Worm (Caenorhabditis elegans) whole organism, L3 larva: ENCODE measurements around the gene chst-1.

Experiments
- R02D3.7 ChIP-seq: fragments of 150-350 bp; optimal IDR thresholded peaks from 2 replicates; lab custom pipeline; 2014; ENCODE audit warnings: missing biosample characterization, missing genetic modification characterization
- ZK546.5 ChIP-seq: sonication (generic microtip); optimal IDR thresholded peaks from 2 replicates; lab custom pipeline; 2017; ENCODE audit warnings: missing biosample characterization, missing genetic modification characterization
- aly-2 ChIP-seq: fragments of 150-350 bp; optimal IDR thresholded peaks from 2 replicates; lab custom pipeline; 2014; ENCODE audit warnings: missing biosample characterization, missing genetic modification characterization
- ama-1 ChIP-seq: fragments of 150-350 bp; optimal IDR thresholded peaks from 2 replicates; lab custom pipeline; 2018
- ceh-16 ChIP-seq: sonication (generic microtip); optimal IDR thresholded peaks from 2 replicates; lab custom pipeline; 2017; ENCODE audit warnings: missing biosample characterization, missing genetic modification characterization
- ceh-28 ChIP-seq: fragments of 150-350 bp; optimal IDR thresholded peaks from 2 replicates; lab custom pipeline; 2014; ENCODE audit warnings: missing biosample characterization, missing genetic modification reagents, missing genetic modification characterization
- ceh-82 ChIP-seq: fragments of 150-350 bp; optimal IDR thresholded peaks from 2 replicates; lab custom pipeline; 2014; ENCODE audit warnings: missing biosample characterization, missing genetic modification characterization
- ceh-9 ChIP-seq: sonication (generic microtip); optimal IDR thresholded peaks from 2 replicates; lab custom pipeline; 2018; ENCODE audit warnings: missing biosample characterization, missing genetic modification characterization
- daf-12 ChIP-seq: fragments of 150-350 bp; optimal IDR thresholded peaks from 2 replicates; lab custom pipeline; 2014; ENCODE audit warnings: missing biosample characterization, missing genetic modification reagents, missing genetic modification characterization
- egl-27 ChIP-seq: sonication (generic microtip); optimal IDR thresholded peaks from 4 replicates; lab custom pipeline; 2017; ENCODE audit warnings: missing biosample characterization, missing genetic modification reagents, missing genetic modification characterization
- egl-5 ChIP-seq: fragments of 150-350 bp; optimal IDR thresholded peaks from 2 replicates; lab custom pipeline; 2017; ENCODE audit warnings: missing biosample characterization, missing genetic modification reagents, missing genetic modification characterization, inconsistent platforms
- elt-1 ChIP-seq: fragments of 150-350 bp; optimal IDR thresholded peaks from 2 replicates; lab custom pipeline; 2014; ENCODE audit warnings: missing biosample characterization, missing genetic modification characterization
- elt-2 ChIP-seq: sonication (generic microtip); optimal IDR thresholded peaks from 2 replicates; lab custom pipeline; 2016; ENCODE audit warnings: missing genetic modification reagents, mild to moderate bottlenecking, missing genetic modification characterization, missing compliant biosample characterization
- elt-3 ChIP-seq, 3 experiments: fragments of 150-350 bp in 1 of 3; sonication (generic microtip) in 2 of 3; optimal IDR thresholded peaks; 2 replicates in 2 of 3; 4 replicates in 1 of 3; lab custom pipeline; 2014 to 2017; ENCODE audit warnings: missing biosample characterization in 3 of 3, missing genetic modification characterization in 3 of 3
- eor-1 ChIP-seq, 2 experiments: fragments of 150-350 bp; optimal IDR thresholded peaks; 2 replicates each; lab custom pipeline; 2014 to 2018; ENCODE audit warnings: missing biosample characterization in 2 of 2, missing genetic modification characterization in 2 of 2
- fkh-10 ChIP-seq: sonication (generic microtip); optimal IDR thresholded peaks from 2 replicates; lab custom pipeline; 2017; ENCODE audit warnings: missing biosample characterization, missing genetic modification reagents, missing genetic modification characterization
- fkh-2 ChIP-seq: fragments of 150-350 bp; optimal IDR thresholded peaks from 2 replicates; lab custom pipeline; 2014; ENCODE audit warnings: missing biosample characterization, missing genetic modification reagents, missing genetic modification characterization
- fos-1 ChIP-seq: fragments of 150-350 bp; optimal IDR thresholded peaks from 2 replicates; lab custom pipeline; 2014; ENCODE audit warnings: missing biosample characterization, missing genetic modification characterization
- hmg-11 ChIP-seq: sonication (generic microtip); optimal IDR thresholded peaks from 2 replicates; lab custom pipeline; 2016; ENCODE audit warnings: missing genetic modification characterization, missing compliant biosample characterization
- jun-1 ChIP-seq: fragments of 150-350 bp; optimal IDR thresholded peaks from 2 replicates; lab custom pipeline; 2014; ENCODE audit warnings: missing biosample characterization, missing genetic modification reagents, missing genetic modification characterization
- lin-15B ChIP-seq: fragments of 150-350 bp; optimal IDR thresholded peaks from 2 replicates; lab custom pipeline; 2014; ENCODE audit warnings: missing biosample characterization, missing genetic modification characterization
- lin-39 ChIP-seq: fragments of 150-350 bp; optimal IDR thresholded peaks from 2 replicates; lab custom pipeline; 2018; ENCODE audit warnings: missing biosample characterization, missing genetic modification reagents, missing genetic modification characterization
- lsy-12 ChIP-seq: sonication (generic microtip); optimal IDR thresholded peaks from 2 replicates; lab custom pipeline; 2016; ENCODE audit warnings: mild to moderate bottlenecking, missing genetic modification characterization, missing compliant biosample characterization
- mdl-1 ChIP-seq: fragments of 150-350 bp; optimal IDR thresholded peaks from 2 replicates; lab custom pipeline; 2014; ENCODE audit warnings: missing biosample characterization, missing genetic modification characterization
- mml-1 ChIP-seq: fragments of 150-350 bp; sonication (generic microtip); optimal IDR thresholded peaks from 3 replicates; lab custom pipeline; 2014; ENCODE audit warnings: missing biosample characterization, missing genetic modification characterization
- nfya-1 ChIP-seq: sonication (generic microtip); optimal IDR thresholded peaks from 2 replicates; lab custom pipeline; 2017; ENCODE audit warnings: missing genetic modification characterization, mild to moderate bottlenecking, missing compliant biosample characterization, antibody characterized with exemption, moderate library complexity; ENCODE audit not compliant: insufficient read depth
- nhr-11 ChIP-seq: fragments of 150-350 bp; optimal IDR thresholded peaks from 2 replicates; lab custom pipeline; 2014; ENCODE audit warnings: missing biosample characterization, missing genetic modification characterization
- nhr-12 ChIP-seq: fragments of 150-350 bp; optimal IDR thresholded peaks from 2 replicates; lab custom pipeline; 2014; ENCODE audit warnings: missing biosample characterization, missing genetic modification characterization
- nhr-23 ChIP-seq: fragments of 150-350 bp; optimal IDR thresholded peaks from 2 replicates; lab custom pipeline; 2014; ENCODE audit warnings: missing biosample characterization, missing genetic modification reagents, missing genetic modification characterization
- nhr-237 ChIP-seq: fragments of 150-350 bp; optimal IDR thresholded peaks from 2 replicates; lab custom pipeline; 2014; ENCODE audit warnings: missing biosample characterization, missing genetic modification characterization
- nhr-25 ChIP-seq: sonication (generic microtip); optimal IDR thresholded peaks from 2 replicates; lab custom pipeline; 2017; ENCODE audit warnings: missing biosample characterization, missing genetic modification characterization
- nhr-28 ChIP-seq: fragments of 150-350 bp; optimal IDR thresholded peaks from 2 replicates; lab custom pipeline; 2014; ENCODE audit warnings: missing biosample characterization, missing genetic modification characterization
- nhr-43 ChIP-seq: sonication (generic microtip); optimal IDR thresholded peaks from 2 replicates; lab custom pipeline; 2016; ENCODE audit warnings: mild to moderate bottlenecking, missing genetic modification characterization, missing compliant biosample characterization; ENCODE audit not compliant: poor library complexity, severe bottlenecking
- nhr-67 ChIP-seq: fragments of 150-350 bp; optimal IDR thresholded peaks from 2 replicates; lab custom pipeline; 2014; ENCODE audit warnings: missing biosample characterization, missing genetic modification characterization
- nhr-76 ChIP-seq: fragments of 150-350 bp; sonication (generic microtip); optimal IDR thresholded peaks from 5 replicates; lab custom pipeline; 2014; ENCODE audit warnings: missing biosample characterization, missing genetic modification characterization
- nhr-77 ChIP-seq: fragments of 150-350 bp; optimal IDR thresholded peaks from 2 replicates; lab custom pipeline; 2014; ENCODE audit warnings: missing biosample characterization, missing genetic modification characterization
- pha-4 ChIP-seq: fragments of 150-350 bp; optimal IDR thresholded peaks from 2 replicates; lab custom pipeline; 2014; ENCODE audit warnings: missing biosample characterization, missing genetic modification reagents, missing genetic modification characterization
- sea-2 ChIP-seq: fragments of 150-350 bp; sonication (generic microtip); optimal IDR thresholded peaks from 4 replicates; lab custom pipeline; 2014; ENCODE audit warnings: missing biosample characterization, missing genetic modification reagents, missing genetic modification characterization
- skn-1 ChIP-seq: fragments of 150-350 bp; optimal IDR thresholded peaks from 2 replicates; lab custom pipeline; 2014; ENCODE audit warnings: missing biosample characterization, missing genetic modification characterization
- snpc-4 ChIP-seq: fragments of 150-350 bp; optimal IDR thresholded peaks from 2 replicates; lab custom pipeline; 2014; ENCODE audit warnings: missing biosample characterization, missing genetic modification characterization
- tbx-2 ChIP-seq: sonication (generic microtip); optimal IDR thresholded peaks from 2 replicates; lab custom pipeline; 2016; ENCODE audit warnings: mild to moderate bottlenecking, missing genetic modification characterization, missing compliant biosample characterization
- unc-62 ChIP-seq: fragments of 150-350 bp; sonication (generic microtip); optimal IDR thresholded peaks from 4 replicates; lab custom pipeline; 2014; ENCODE audit warnings: missing biosample characterization, missing genetic modification reagents, missing genetic modification characterization
- zag-1 ChIP-seq: fragments of 150-350 bp; optimal IDR thresholded peaks from 2 replicates; lab custom pipeline; 2014; ENCODE audit warnings: missing biosample characterization, missing genetic modification characterization
- ztf-11 ChIP-seq: fragments of 150-350 bp; optimal IDR thresholded peaks from 2 replicates; lab custom pipeline; 2014; ENCODE audit warnings: missing biosample characterization, missing genetic modification characterization
- ztf-4 ChIP-seq: fragments of 150-350 bp; optimal IDR thresholded peaks from 2 replicates; lab custom pipeline; 2014; ENCODE audit warnings: missing biosample characterization, missing genetic modification characterization

chst-1 gene

DNA sequence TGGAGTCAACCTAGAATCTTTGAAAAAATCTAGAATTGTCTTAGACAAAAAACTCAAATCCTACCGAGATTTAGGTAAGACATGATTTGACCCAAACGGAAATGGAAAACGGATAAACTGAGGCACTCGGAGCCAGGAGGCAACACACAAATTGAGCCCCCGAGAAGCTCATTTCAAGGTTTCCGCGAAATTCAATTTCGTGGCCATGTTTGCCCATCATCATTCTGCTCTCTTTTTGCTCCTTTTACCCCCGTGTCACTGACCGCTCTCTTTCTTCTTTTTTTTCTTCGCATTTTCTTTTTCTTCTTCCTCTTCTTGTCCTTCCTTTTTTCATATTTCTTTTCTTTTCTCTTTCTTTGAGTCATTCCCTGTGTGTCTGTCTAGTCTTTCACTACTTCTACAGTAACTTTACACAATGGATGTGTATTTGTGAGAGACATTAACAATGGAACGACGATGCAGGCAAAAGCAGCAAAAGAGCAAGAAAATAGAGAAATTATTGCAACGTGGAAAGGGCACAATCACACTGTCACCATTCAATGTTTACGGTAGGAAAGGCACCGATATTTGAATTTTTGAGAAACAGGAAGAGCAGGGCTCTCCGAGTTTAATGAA is 46.0 kb upstream of the chst-1 start:
- peak; percentile 37 for TF ChIP-seq fkh-10 (GFP tag; lab: Kevin White, UChicago)
- no peak for TF ChIP-seq lsy-12 (tag; lab: Kevin White, UChicago)
- TF ChIP-seq pha-4 (tag; lab: Kevin White, UChicago) = peak; percentile 60
- TF ChIP-seq unc-62 (GFP tag; lab: Kevin White, UChicago) = no peak
- TF ChIP-seq, all 47 proteins: peak for 2

DNA sequence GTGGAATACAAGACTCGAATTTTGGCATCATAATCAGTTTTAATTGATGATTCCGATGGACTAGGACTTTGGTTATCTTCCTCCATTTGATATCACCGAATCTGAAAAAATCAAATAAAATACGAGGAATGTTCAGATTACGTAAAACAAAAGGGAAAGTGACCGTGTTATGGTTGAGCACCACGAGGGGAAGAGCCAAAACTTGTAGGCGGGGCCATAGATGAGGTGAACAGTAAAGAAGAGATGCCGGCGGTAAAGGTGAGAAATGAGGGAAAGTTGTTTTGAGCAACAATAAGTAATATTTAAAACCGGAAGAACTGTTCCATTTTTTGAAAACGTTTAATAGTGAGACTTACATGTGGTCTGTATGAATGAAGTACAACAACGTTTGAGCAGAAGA is 43.2 kb upstream of the chst-1 start, which contains the start of gene F10B5.3:
Gene F10B5.3 (minus strand): TSS at position 101 of the 400 bp plus-strand sequence.
- TF ChIP-seq lin-15B (tag; lab: Kevin White, UChicago) (no peak), nhr-76 (tag; lab: Kevin White, UChicago) (no peak)

DNA sequence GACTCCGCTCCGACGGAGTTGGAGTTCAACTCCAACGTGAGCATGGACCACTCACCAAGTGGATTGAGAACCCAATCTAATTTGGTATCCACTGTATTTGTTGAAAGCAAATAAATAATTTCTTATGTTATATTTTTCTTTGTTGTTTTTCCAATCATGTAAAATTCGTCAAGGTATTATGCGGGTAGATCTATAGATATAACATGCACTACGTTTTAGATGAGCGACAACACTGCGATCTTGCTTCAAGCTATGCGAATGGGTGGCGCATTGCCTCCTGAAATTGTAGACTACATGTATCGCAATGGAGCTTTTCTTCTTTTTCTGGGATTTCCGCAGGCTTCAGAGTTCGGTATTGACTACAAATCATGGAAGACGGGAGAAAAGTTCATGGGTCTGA is 37.8 kb upstream of the chst-1 start, which contains the start of gene F10B5.2:
Gene F10B5.2 (plus strand): TSS at position 220 of the 400 bp plus-strand sequence.
- TF ChIP-seq elt-3 (tag; optimal IDR thresholded peaks at IDR 0.05; lab: Kevin White, UChicago) (no peak), nhr-25 (tag; lab: Kevin White, UChicago) (no peak), elt-2 (tag; lab: Kevin White, UChicago) (no peak), nhr-11 (tag; lab: Kevin White, UChicago) (no peak), aly-2 (tag; lab: Kevin White, UChicago) (no peak)
- TF ChIP-seq, all 47 proteins: peak for 0

DNA sequence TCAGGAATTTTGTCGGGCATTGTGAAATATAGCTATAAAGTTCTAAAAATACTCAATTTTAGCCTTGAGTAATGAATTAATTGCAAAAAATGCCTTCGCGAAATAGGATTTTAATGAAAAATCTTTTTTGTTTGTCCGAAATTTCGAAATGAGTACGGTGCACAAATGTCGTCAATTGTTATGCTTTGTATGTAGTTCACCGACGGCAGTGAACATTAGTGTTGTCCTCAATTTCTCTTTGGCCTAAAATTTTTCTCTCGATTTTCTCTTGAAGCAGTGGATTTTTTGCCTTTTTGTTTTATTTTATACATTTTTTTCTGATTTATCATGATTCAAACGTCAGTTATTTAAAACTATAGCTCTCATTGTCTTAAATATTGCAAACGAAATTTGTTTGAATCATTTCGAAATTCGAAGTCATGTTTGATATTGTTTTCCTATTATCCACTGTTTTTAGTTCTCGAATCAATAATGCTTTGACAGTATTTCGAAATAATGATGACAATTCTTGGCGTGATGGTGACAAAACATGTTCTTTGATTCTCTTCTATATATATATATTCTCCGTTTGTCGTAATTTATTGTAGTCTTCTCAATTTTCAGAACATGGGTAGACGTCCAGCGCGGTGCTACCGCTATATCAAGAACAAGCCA is 36.6 kb upstream of the chst-1 start, which contains the start of the genes ints-11 and rpl-10:
Gene ints-11 (minus strand): TSS at position 201 of the 654 bp plus-strand sequence.
Gene rpl-10 (plus strand): TSS at position 604 of the 654 bp plus-strand sequence.
- TF ChIP-seq ceh-82 (tag; lab: Kevin White, UChicago) (no peak), ceh-16 (tag; lab: Kevin White, UChicago) (no peak), unc-62 (GFP tag; lab: Kevin White, UChicago) (no peak), egl-27 (tag; lab: Kevin White, UChicago) (no peak), ceh-9 (tag; lab: Kevin White, UChicago) (no peak), nhr-77 (no peak), hmg-11 (tag; lab: Kevin White, UChicago) (peak; percentile 44), elt-2 (tag; lab: Kevin White, UChicago) (peak; percentile 31), zag-1 (tag; lab: Kevin White, UChicago) (no peak), nhr-12 (no peak), egl-5 (tag; lab: Kevin White, UChicago) (no peak), daf-12 (tag; lab: Kevin White, UChicago) (no peak), sea-2 (no peak), tbx-2 (no peak), skn-1 (tag; lab: Kevin White, UChicago) (no peak), ZK546.5 (no peak), nhr-67 (tag; lab: Kevin White, UChicago) (no peak), fos-1 (tag; lab: Kevin White, UChicago) (no peak), mdl-1 (tag; lab: Kevin White, UChicago) (no peak), lsy-12 (tag; lab: Kevin White, UChicago) (no peak), ztf-11 (no peak), jun-1 (no peak), nhr-11 (tag; lab: Kevin White, UChicago) (no peak), eor-1 (tag; optimal IDR thresholded peaks at IDR 0.05; lab: Kevin White, UChicago) (no peak), ztf-4 (tag; lab: Kevin White, UChicago) (no peak), R02D3.7 (tag; lab: Kevin White, UChicago) (no peak), snpc-4 (tag; lab: Kevin White, UChicago) (peak; percentile 23), elt-3 (tag; optimal IDR thresholded peaks at IDR 0.05; lab: Kevin White, UChicago) (no peak), aly-2 (tag; lab: Kevin White, UChicago) (no peak), fkh-2 (tag; lab: Kevin White, UChicago) (no peak), nhr-23 (tag; lab: Kevin White, UChicago) (peak; percentile 71), ceh-28 (tag; lab: Kevin White, UChicago) (no peak), lin-15B (tag; lab: Kevin White, UChicago) (peak; percentile 84), elt-1 (no peak), nhr-237 (tag; lab: Kevin White, UChicago) (no peak), ama-1 (lab: Kevin White, UChicago) (no peak), nhr-25 (tag; lab: Kevin White, UChicago) (peak; percentile 45), nhr-28 (tag; lab: Kevin White, UChicago) (no peak), nhr-43 (tag; lab: Kevin White, UChicago) (no peak), pha-4 (tag; lab: Kevin White, UChicago) (peak; percentile 81), lin-39 (peak; percentile 29), mml-1 (tag; lab: Kevin White, UChicago) (no peak), nfya-1 (peak; percentile 86)
